Fruit fly (Drosophila melanogaster): ENCODE results near the gene CG34307.

CG34307 gene

dm6 chr3R:11920605-11921004, 23.2 kb downstream of the CG34307 start:
- peak; percentile 88 for TF ChIP-seq dsx (GFP tag; optimal IDR thresholded peaks at IDR 0.05; ENCODE audit: poor library complexity, severe bottlenecking)
- peak; percentile 64 for TF ChIP-seq dac (GFP tag; optimal IDR thresholded peaks at IDR 0.05)
- no peak for TF ChIP-seq Eip93F (GFP tag; optimal IDR thresholded peaks at IDR 0.05)
- TF ChIP-seq lz (GFP tag; optimal IDR thresholded peaks at IDR 0.05), result peak; percentile 60
- peak; percentile 42 for TF ChIP-seq CG31627 (GFP tag; optimal IDR thresholded peaks at IDR 0.05)
- peak; percentile 69 for TF ChIP-seq CG6276 (GFP tag; optimal IDR thresholded peaks at IDR 0.05)
- TF ChIP-seq CG4318 (GFP tag; optimal IDR thresholded peaks at IDR 0.05), result peak; percentile 63
- peak; percentile 68 for TF ChIP-seq Hr4 (GFP tag; optimal IDR thresholded peaks at IDR 0.05)
- peak; percentile 83 for TF ChIP-seq ss (GFP tag; optimal IDR thresholded peaks at IDR 0.05)
- TF ChIP-seq net (GFP tag; optimal IDR thresholded peaks at IDR 0.05), result peak; percentile 70
- peak; percentile 92 for TF ChIP-seq CG6163 (GFP tag; IDR thresholded peaks at IDR 0.05)
- TF ChIP-seq Gug (GFP tag; IDR thresholded peaks at IDR 0.05), result peak; percentile 75
- TF ChIP-seq CG11762 (GFP tag; optimal IDR thresholded peaks at IDR 0.05; ENCODE audit: insufficient read depth), result peak; percentile 73
- peak; percentile 88 for TF ChIP-seq CG10631 (GFP tag; optimal IDR thresholded peaks at IDR 0.05)
- no peak for TF ChIP-seq CG6854 (GFP tag; optimal IDR thresholded peaks at IDR 0.05)
- TF ChIP-seq pdm3 (GFP tag; optimal IDR thresholded peaks at IDR 0.05), result peak; percentile 78
- no peak for TF ChIP-seq Blimp-1 (GFP tag; optimal IDR thresholded peaks at IDR 0.05)
- TF ChIP-seq CG6792 (GFP tag; optimal IDR thresholded peaks at IDR 0.05), result peak; percentile 67
- peak; percentile 82 for TF ChIP-seq CG32006 (GFP tag; optimal IDR thresholded peaks at IDR 0.05)
- TF ChIP-seq fd59A (GFP tag; optimal IDR thresholded peaks at IDR 0.05), result peak; percentile 84
- peak; percentile 20 for TF ChIP-seq CG11902 (GFP tag; optimal IDR thresholded peaks at IDR 0.05)
- no peak for TF ChIP-seq fkh (GFP tag; optimal IDR thresholded peaks at IDR 0.05)
- peak; percentile 53 for TF ChIP-seq CG7368 (GFP tag; optimal IDR thresholded peaks at IDR 0.05)
- TF ChIP-seq Hr39 (GFP tag; optimal IDR thresholded peaks at IDR 0.05), result peak; percentile 61
- TF ChIP-seq Sox14 (GFP tag; optimal IDR thresholded peaks at IDR 0.05), result peak; percentile 82
- peak; percentile 65 for TF ChIP-seq topi (GFP tag; optimal IDR thresholded peaks at IDR 0.05)
- peak; percentile 57 for TF ChIP-seq CG8319 (GFP tag; optimal IDR thresholded peaks at IDR 0.05)
- TF ChIP-seq esn (GFP tag; optimal IDR thresholded peaks at IDR 0.05), result peak; percentile 60
- no peak for TF ChIP-seq fd85E (GFP tag; optimal IDR thresholded peaks at IDR 0.05)
- TF ChIP-seq vri (GFP tag; optimal IDR thresholded peaks at IDR 0.05), result peak; percentile 12
- TF ChIP-seq Smox (GFP tag; optimal IDR thresholded peaks at IDR 0.05), result peak; percentile 40
- TF ChIP-seq CG15336 (GFP tag; IDR thresholded peaks at IDR 0.05), result peak; percentile 83
- TF ChIP-seq spab (GFP tag; optimal IDR thresholded peaks at IDR 0.05), result peak; percentile 85
- TF ChIP-seq OdsH (GFP tag; optimal IDR thresholded peaks at IDR 0.05), result peak; percentile 80
- TF ChIP-seq Hr38 (GFP tag; optimal IDR thresholded peaks at IDR 0.05), result no peak
- TF ChIP-seq achi (GFP tag; optimal IDR thresholded peaks at IDR 0.05), result peak; percentile 84
- peak; percentile 81 for TF ChIP-seq Eip75B (GFP tag; optimal IDR thresholded peaks at IDR 0.05)
- TF ChIP-seq Lpt (GFP tag; optimal IDR thresholded peaks at IDR 0.05), result peak; percentile 80
- TF ChIP-seq acj6 (GFP tag; optimal IDR thresholded peaks at IDR 0.05), result peak; percentile 79
- peak; percentile 49 for TF ChIP-seq Sox102F (GFP tag; optimal IDR thresholded peaks at IDR 0.05)
- peak; percentile 86 for TF ChIP-seq CG10669 (GFP tag; optimal IDR thresholded peaks at IDR 0.05)
- TF ChIP-seq svp (GFP tag), result peak; percentile 89
- TF ChIP-seq CG8119 (GFP tag; IDR thresholded peaks at IDR 0.05), result peak; percentile 81
- TF ChIP-seq CG16779 (tag; optimal IDR thresholded peaks at IDR 0.05), result peak; percentile 64
- peak; percentile 57 for TF ChIP-seq CG8632 (GFP tag; optimal IDR thresholded peaks at IDR 0.05)
- peak; percentile 44 for TF ChIP-seq cyc (GFP tag; optimal IDR thresholded peaks at IDR 0.05)
- peak; percentile 82 for TF ChIP-seq CG6808 (GFP tag; optimal IDR thresholded peaks at IDR 0.05)
- peak; percentile 86 for TF ChIP-seq CG3919 (GFP tag; optimal IDR thresholded peaks at IDR 0.05)
- peak; percentile 8 for TF ChIP-seq Ets21C (GFP tag; optimal IDR thresholded peaks at IDR 0.05)
- peak; percentile 35 for TF ChIP-seq Sox15 (GFP tag; optimal IDR thresholded peaks at IDR 0.05)
- peak; percentile 56 for TF ChIP-seq Met (GFP tag; optimal IDR thresholded peaks at IDR 0.05)
- peak; percentile 82 for TF ChIP-seq eg (GFP tag; IDR thresholded peaks at IDR 0.05)

Measured in whole organism, prepupa.